Fruit fly (Drosophila melanogaster) whole organism, wandering third instar larva: Measurements from ENCODE around the gene Sfp33A3.

Source experiments
- Abd-B ChIP-seq: fragments of >200 bp; optimal IDR thresholded peaks from 2 replicates; lab custom pipeline; 2017; ENCODE audit warnings: missing biosample characterization, missing genetic modification characterization
- CG32264 ChIP-seq: fragments of 200-800 bp; sonication (Bioruptor generic); optimal IDR thresholded peaks from 2 replicates; lab custom pipeline; 2016; ENCODE audit warnings: missing biosample characterization, missing genetic modification characterization
- CG9705 ChIP-seq: fragments of 200-800 bp; sonication (Bioruptor generic); optimal IDR thresholded peaks from 2 replicates; lab custom pipeline; 2018; ENCODE audit warnings: missing biosample characterization, mild to moderate bottlenecking, missing genetic modification characterization
- CrebA ChIP-seq: fragments of 200-800 bp; sonication (Bioruptor generic); optimal IDR thresholded peaks from 2 replicates; lab custom pipeline; 2016; ENCODE audit warnings: missing biosample characterization, mild to moderate bottlenecking, missing genetic modification characterization, borderline replicate concordance
- Dfd ChIP-seq: fragments of >200 bp; optimal IDR thresholded peaks from 2 replicates; lab custom pipeline; 2017; ENCODE audit warnings: missing biosample characterization, missing genetic modification characterization
- Dif ChIP-seq: fragments of 200-275, 200-300 bp; sonication (Bioruptor generic); optimal IDR thresholded peaks from 2 replicates; lab custom pipeline; 2018; ENCODE audit warnings: missing biosample characterization, missing genetic modification characterization; ENCODE audit not compliant: partially characterized antibody
- GATAd ChIP-seq: sonication (Bioruptor generic); optimal IDR thresholded peaks from 2 replicates; lab custom pipeline; 2016; ENCODE audit warnings: missing biosample characterization, missing genetic modification characterization
- HLH106 ChIP-seq: fragments of 200-800 bp; optimal IDR thresholded peaks from 3 replicates; lab custom pipeline; 2019; ENCODE audit warnings: missing biosample characterization, mild to moderate bottlenecking, missing genetic modification characterization, moderate library complexity
- Hnf4 ChIP-seq: fragments of 200-800 bp; sonication (Bioruptor generic); optimal IDR thresholded peaks from 2 replicates; lab custom pipeline; 2016; ENCODE audit warnings: missing biosample characterization, mild to moderate bottlenecking, missing genetic modification characterization
- Hr78 ChIP-seq: fragments of >200 bp; optimal IDR thresholded peaks from 2 replicates; lab custom pipeline; 2017; ENCODE audit warnings: missing biosample characterization, missing genetic modification characterization
- Hr83 ChIP-seq: fragments of 200-300 bp; sonication (Bioruptor generic); optimal IDR thresholded peaks from 2 replicates; lab custom pipeline; 2016; ENCODE audit warnings: missing biosample characterization, mild to moderate bottlenecking, missing genetic modification characterization, moderate library complexity; ENCODE audit not compliant: poor library complexity, severe bottlenecking
- Jra ChIP-seq: sonication (Bioruptor generic); optimal IDR thresholded peaks from 2 replicates; lab custom pipeline; 2016; ENCODE audit warnings: missing biosample characterization, missing genetic modification characterization
- Mio ChIP-seq: sonication (Bioruptor generic); optimal IDR thresholded peaks from 2 replicates; lab custom pipeline; 2016; ENCODE audit warnings: missing biosample characterization, missing genetic modification characterization
- Myc ChIP-seq: fragments of >200 bp; optimal IDR thresholded peaks from 2 replicates; lab custom pipeline; 2017
- N ChIP-seq: fragments of >200 bp; optimal IDR thresholded peaks from 2 replicates; lab custom pipeline; 2018; ENCODE audit warnings: missing biosample characterization, missing external identifiers, missing genetic modification characterization
- OdsH ChIP-seq: fragments of 200-800 bp; sonication (Bioruptor generic); optimal IDR thresholded peaks from 2 replicates; lab custom pipeline; 2016; ENCODE audit warnings: missing biosample characterization, mild to moderate bottlenecking, missing genetic modification characterization
- Rel ChIP-seq, 2 experiments: fragments of 200-800 bp; sonication (Bioruptor generic) in 1 of 2; optimal IDR thresholded peaks; 2 replicates in 1 of 2; 3 replicates in 1 of 2; lab custom pipeline; 2016 to 2019; ENCODE audit warnings: mild to moderate bottlenecking in 2 of 2, missing biosample characterization in 2 of 2, missing genetic modification characterization in 2 of 2, moderate library complexity in 1 of 2
- Sp1 ChIP-seq: fragments of 200-800 bp; sonication (Bioruptor generic); optimal IDR thresholded peaks from 3 replicates; lab custom pipeline; 2019; ENCODE audit warnings: missing biosample characterization, mild to moderate bottlenecking, missing genetic modification characterization, moderate library complexity
- Vsx2 ChIP-seq: fragments of 200-300, 225-300 bp; sonication (Bioruptor generic); optimal IDR thresholded peaks from 2 replicates; lab custom pipeline; 2018; ENCODE audit warnings: missing biosample characterization, missing genetic modification characterization; ENCODE audit not compliant: partially characterized antibody
- br ChIP-seq: fragments of 200-800 bp; sonication (Bioruptor generic); optimal IDR thresholded peaks from 2 replicates; lab custom pipeline; 2016; ENCODE audit warnings: missing biosample characterization, missing genetic modification characterization
- brk ChIP-seq: fragments of 200-800 bp; sonication (Bioruptor generic); optimal IDR thresholded peaks from 2 replicates; lab custom pipeline; 2016; ENCODE audit warnings: missing biosample characterization, mild to moderate bottlenecking, missing genetic modification characterization
- dl ChIP-seq, 2 experiments: fragments of 175-275, 200-275 bp in 1 of 2; fragments of 200-275 bp in 1 of 2; sonication (Bioruptor generic); optimal IDR thresholded peaks; lab custom pipeline; 2018; ENCODE audit warnings: mild to moderate bottlenecking in 2 of 2, missing biosample characterization in 2 of 2, missing genetic modification characterization in 2 of 2, moderate library complexity in 2 of 2; ENCODE audit not compliant: partially characterized antibody in 2 of 2, insufficient read depth in 1 of 2
- dmrt93B ChIP-seq: fragments of 200-800 bp; sonication (Bioruptor generic); optimal IDR thresholded peaks from 2 replicates; lab custom pipeline; 2018; ENCODE audit warnings: missing biosample characterization, mild to moderate bottlenecking, missing genetic modification characterization
- dsf ChIP-seq: sonication (Bioruptor generic); optimal IDR thresholded peaks from 2 replicates; lab custom pipeline; 2016; ENCODE audit warnings: missing biosample characterization, missing genetic modification characterization, borderline replicate concordance
- ey ChIP-seq: fragments of 200-800 bp; sonication (Bioruptor generic); optimal IDR thresholded peaks from 2 replicates; lab custom pipeline; 2016; ENCODE audit warnings: missing biosample characterization, missing genetic modification characterization
- foxo ChIP-seq, 2 experiments: fragments of 200-800 bp; sonication (Bioruptor generic); optimal IDR thresholded peaks; 2 replicates in 1 of 2; 3 replicates in 1 of 2; lab custom pipeline; 2016 to 2017; ENCODE audit warnings: missing biosample characterization in 2 of 2, missing genetic modification characterization in 2 of 2
- fru ChIP-seq: fragments of 200-800 bp; sonication (Bioruptor generic); optimal IDR thresholded peaks from 3 replicates; lab custom pipeline; 2016; ENCODE audit warnings: missing biosample characterization, mild to moderate bottlenecking, missing genetic modification characterization
- h ChIP-seq: fragments of 200-800 bp; sonication (Bioruptor generic); optimal IDR thresholded peaks from 3 replicates; lab custom pipeline; 2016; ENCODE audit warnings: missing biosample characterization, mild to moderate bottlenecking, missing genetic modification characterization
- jim ChIP-seq: fragments of 175-275, 200-325 bp; sonication (Bioruptor generic); optimal IDR thresholded peaks from 2 replicates; lab custom pipeline; 2016; ENCODE audit warnings: missing biosample characterization, mild to moderate bottlenecking, missing genetic modification characterization
- lola ChIP-seq: fragments of >200 bp; optimal IDR thresholded peaks from 2 replicates; lab custom pipeline; 2017; ENCODE audit warnings: missing biosample characterization, missing genetic modification characterization
- pan ChIP-seq: fragments of >200 bp; optimal IDR thresholded peaks from 2 replicates; lab custom pipeline; 2017
- psq ChIP-seq: fragments of 200-800 bp; sonication (Bioruptor generic); optimal IDR thresholded peaks from 3 replicates; lab custom pipeline; 2017; ENCODE audit warnings: missing biosample characterization, mild to moderate bottlenecking, missing genetic modification characterization, moderate library complexity
- rgr ChIP-seq: fragments of 200-800 bp; sonication (Bioruptor generic); optimal IDR thresholded peaks from 3 replicates; lab custom pipeline; 2016; ENCODE audit warnings: missing biosample characterization, mild to moderate bottlenecking, missing genetic modification characterization
- sage ChIP-seq: fragments of 200-800 bp; sonication (Bioruptor generic); optimal IDR thresholded peaks from 2 replicates; lab custom pipeline; 2016; ENCODE audit warnings: missing biosample characterization, mild to moderate bottlenecking, missing genetic modification characterization
- sv ChIP-seq: fragments of 200-800 bp; sonication (Bioruptor generic); optimal IDR thresholded peaks from 3 replicates; lab custom pipeline; 2016; ENCODE audit warnings: missing biosample characterization, missing genetic modification characterization
- tai ChIP-seq: sonication (Bioruptor generic); optimal IDR thresholded peaks from 2 replicates; lab custom pipeline; 2016; ENCODE audit warnings: missing biosample characterization, missing genetic modification characterization
- usp ChIP-seq: fragments of >200 bp; optimal IDR thresholded peaks from 2 replicates; lab custom pipeline; 2017; ENCODE audit warnings: missing biosample characterization, missing genetic modification characterization
- woc ChIP-seq: sonication (Bioruptor generic); optimal IDR thresholded peaks from 2 replicates; lab custom pipeline; 2016; ENCODE audit warnings: missing biosample characterization, mild to moderate bottlenecking, missing genetic modification characterization

Gene Sfp33A3

DNA sequence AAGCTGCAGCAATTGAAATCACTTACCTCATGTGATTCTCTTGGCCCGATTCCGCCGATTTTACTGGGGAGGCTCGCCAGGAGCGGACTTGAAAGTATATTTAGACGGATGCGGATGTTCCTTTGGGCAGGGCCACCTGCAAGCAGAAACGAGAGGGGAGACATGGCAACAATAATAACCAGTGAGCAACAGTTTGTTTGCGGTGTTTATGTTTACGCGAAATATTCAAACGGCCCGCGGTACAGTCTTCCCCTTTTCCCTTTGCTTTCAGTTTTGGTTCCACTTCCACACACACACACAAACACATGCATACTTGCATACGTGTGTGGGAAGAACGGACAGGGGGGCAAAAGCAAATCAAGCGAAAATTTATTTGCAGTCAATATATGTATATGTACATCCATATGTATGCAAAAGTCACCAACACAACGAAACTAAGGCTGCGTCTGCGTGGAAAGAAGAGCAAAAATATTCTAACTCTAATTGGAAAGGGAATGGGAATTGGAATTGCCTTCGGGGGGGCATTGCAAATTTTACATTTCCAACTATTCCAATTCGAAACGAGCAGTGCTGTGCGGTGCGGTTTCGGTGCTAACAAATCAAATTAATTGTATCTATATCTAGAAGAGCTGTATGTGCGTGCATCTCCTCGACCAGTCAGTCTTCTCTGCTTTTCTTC, 33.6 kb upstream of the Sfp33A3 start:
- TF ChIP-seq Myc (lab: Kevin White, UChicago), result no peak
- no peak for TF ChIP-seq Hr78 (GFP tag; lab: Kevin White, UChicago)
- TF ChIP-seq CG32264 (GFP tag; lab: Kevin White, UChicago), result no peak
- TF ChIP-seq Hr83, result peak; percentile 30
- TF ChIP-seq br (GFP tag; lab: Kevin White, UChicago), result no peak
- peak in 1 of 2 experiments; percentile 9 for TF ChIP-seq foxo (GFP tag; optimal IDR thresholded peaks at IDR 0.05; lab: Kevin White, UChicago)
- TF ChIP-seq CrebA (GFP tag; lab: Kevin White, UChicago), result no peak
- peak; percentile 33 for TF ChIP-seq HLH106
- peak; percentile 18 for TF ChIP-seq rgr (GFP tag; lab: Kevin White, UChicago)
- TF ChIP-seq Rel (GFP tag; optimal IDR thresholded peaks at IDR 0.05; lab: Kevin White, UChicago), result no peak
- peak; percentile 42 for TF ChIP-seq Rel (tag; optimal IDR thresholded peaks at IDR 0.05; lab: Kevin White, UChicago)
- TF ChIP-seq jim (GFP tag; lab: Kevin White, UChicago), result no peak
- no peak for TF ChIP-seq h (GFP tag; lab: Kevin White, UChicago)
- TF ChIP-seq Sp1 (GFP tag; lab: Kevin White, UChicago), result peak; percentile 1
- TF ChIP-seq brk (GFP tag; lab: Kevin White, UChicago), result no peak
- no peak for TF ChIP-seq Hnf4 (GFP tag; lab: Kevin White, UChicago)
- TF ChIP-seq ey (GFP tag; lab: Kevin White, UChicago), result no peak
- no peak for TF ChIP-seq dmrt93B (GFP tag; lab: Kevin White, UChicago)
- TF ChIP-seq usp (GFP tag; lab: Kevin White, UChicago), result no peak
- TF ChIP-seq Jra, result no peak
- no peak for TF ChIP-seq GATAd (GFP tag; lab: Kevin White, UChicago)
- TF ChIP-seq pan, result no peak
- peak; percentile 27 for TF ChIP-seq N (GFP tag; lab: Kevin White, UChicago)
- no peak for TF ChIP-seq Dfd (GFP tag; lab: Kevin White, UChicago)
- no peak for TF ChIP-seq dsf (GFP tag; lab: Kevin White, UChicago)
- TF ChIP-seq Dif (GFP tag; lab: Kevin White, UChicago), result no peak
- TF ChIP-seq sv, result no peak
- no peak for TF ChIP-seq Mio (GFP tag; lab: Kevin White, UChicago)
- no peak for TF ChIP-seq Vsx2 (GFP tag; lab: Kevin White, UChicago)
- TF ChIP-seq lola (GFP tag; lab: Kevin White, UChicago), result no peak
- no peak for TF ChIP-seq CG9705 (GFP tag; lab: Kevin White, UChicago)
- peak; percentile 1 for TF ChIP-seq woc (GFP tag; lab: Kevin White, UChicago)
- no peak for TF ChIP-seq tai (GFP tag; lab: Kevin White, UChicago)
- no peak for TF ChIP-seq sage
- peak; percentile 1 for TF ChIP-seq OdsH (GFP tag; lab: Kevin White, UChicago)
- no peak for TF ChIP-seq psq (GFP tag; lab: Kevin White, UChicago)
- no peak for TF ChIP-seq fru (GFP tag; lab: Kevin White, UChicago)
- no peak for TF ChIP-seq Abd-B (GFP tag; lab: Kevin White, UChicago)
- TF ChIP-seq dl (GFP tag; optimal IDR thresholded peaks at IDR 0.05; lab: Kevin White, UChicago; ENCODE audit: insufficient read depth in 1 of 2, partially characterized antibody in 2 of 2), result no peak
- TF ChIP-seq, all 38 proteins: peak for 9
